Fruit fly (Drosophila melanogaster) whole organism: ENCODE measurements around the gene alpha-Est1.

Experiments
- CG8478 ChIP-seq: fragments of >200 bp; optimal IDR thresholded peaks from 2 replicates; lab custom pipeline; 2018; ENCODE audit warnings: inconsistent platforms
- Dll ChIP-seq: fragments of >200 bp; optimal IDR thresholded peaks from 2 replicates; lab custom pipeline; 2017
- EcR ChIP-seq, 2 experiments: fragments of >200 bp; optimal IDR thresholded peaks; 2 replicates each; lab custom pipeline; 2017; ENCODE audit warnings: missing biosample characterization in 2 of 2, missing genetic modification characterization in 2 of 2, missing genetic modification reagents in 2 of 2
- pan ChIP-seq: fragments of >200 bp; optimal IDR thresholded peaks from 2 replicates; lab custom pipeline; 2017
- psq ChIP-seq: fragments of >200 bp; optimal IDR thresholded peaks from 2 replicates; lab custom pipeline; 2017
- usp ChIP-seq: fragments of >200 bp; optimal IDR thresholded peaks from 2 replicates; lab custom pipeline; 2017; ENCODE audit warnings: missing biosample characterization, missing genetic modification characterization, mixed read lengths

alpha-Est1 gene

dm6 chr3R:7499488-7499887 is 49.4 kb downstream of the alpha-Est1 start:
- TF ChIP-seq EcR (GFP tag; optimal IDR thresholded peaks at IDR 0.05; lab: Kevin White, UChicago) (no peak), Dll (lab: Kevin White, UChicago) (no peak), CG8478 (lab: Kevin White, UChicago) (no peak), usp (GFP tag; lab: Kevin White, UChicago) (no peak), pan (no peak), psq (no peak)

- TF ChIP-seq CG8478 (lab: Kevin White, UChicago) (no peak), pan (no peak), psq (no peak), EcR (GFP tag; optimal IDR thresholded peaks at IDR 0.05; lab: Kevin White, UChicago) (no peak), usp (GFP tag; lab: Kevin White, UChicago) (no peak), Dll (lab: Kevin White, UChicago) (no peak)
Observed at dm6 chr3R:7497488-7497887, 51.4 kb downstream of the alpha-Est1 start.
